Worm (Caenorhabditis elegans): ENCODE measurements around the gene imb-2.

The imb-2 gene

DNA sequence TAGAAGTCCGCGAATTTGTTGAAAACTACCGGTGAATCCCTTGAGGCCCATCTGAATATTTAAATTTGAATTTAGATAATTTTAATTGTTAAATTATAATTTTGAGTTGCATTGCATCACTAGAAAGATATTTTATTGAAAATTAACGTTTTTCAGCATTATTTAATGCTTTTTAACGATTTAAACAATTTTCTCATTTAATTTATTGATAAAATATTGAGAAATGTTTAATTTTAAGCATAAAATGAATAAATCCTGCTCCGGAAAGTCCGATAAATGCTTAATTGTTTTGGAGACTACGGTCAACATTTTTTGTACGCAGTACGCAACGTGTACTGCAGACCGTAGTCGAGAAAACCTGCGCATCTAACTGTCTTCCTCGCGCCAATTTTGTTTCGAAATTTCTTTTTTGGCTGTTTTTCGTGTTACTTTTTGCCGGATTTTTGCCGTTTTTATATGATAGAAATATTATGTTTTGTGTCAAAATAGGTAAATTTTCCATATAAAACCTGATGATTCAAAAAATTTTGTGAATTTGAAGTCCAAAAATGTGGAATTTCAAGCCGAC, 16.1 kb upstream of the imb-2 start, which contains the start of the genes Y54G11A.17, lin-7 and elof-1 (continued):
- TF ChIP-seq unc-39 (tag; optimal IDR thresholded peaks at IDR 0.05) (no peak), M03D4.4 (tag; optimal IDR thresholded peaks at IDR 0.05) (peak; percentile 14), lin-32 (GFP tag; optimal IDR thresholded peaks at IDR 0.05) (no peak), nhr-28 (tag; optimal IDR thresholded peaks at IDR 0.05) (no peak), mls-2 (tag; optimal IDR thresholded peaks at IDR 0.05) (peak; percentile 75)

DNA sequence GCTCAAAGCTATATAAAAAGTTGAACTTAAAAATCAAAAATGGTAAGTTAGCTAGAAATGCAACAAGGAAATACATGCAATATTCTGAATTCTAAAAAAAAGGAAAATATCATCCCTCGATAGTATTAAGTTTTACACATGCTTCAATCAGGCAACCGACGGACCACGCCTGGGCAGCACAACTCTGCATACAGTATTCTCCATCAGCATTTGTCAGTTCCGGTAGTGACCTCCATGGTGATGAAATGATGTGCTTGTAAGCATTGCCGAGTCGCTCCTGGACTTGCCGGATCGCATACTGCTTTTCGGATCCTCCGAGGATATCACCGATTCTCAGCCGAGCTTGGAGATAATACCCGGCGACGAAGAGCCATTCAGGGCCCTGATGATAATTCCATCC, 14.7 kb upstream of the imb-2 start:
- TF ChIP-seq unc-39 (tag; optimal IDR thresholded peaks at IDR 0.05) = no peak
- TF ChIP-seq mls-2 (tag; optimal IDR thresholded peaks at IDR 0.05) = no peak
- TF ChIP-seq cnd-1 (tag; optimal IDR thresholded peaks at IDR 0.05) = no peak

DNA sequence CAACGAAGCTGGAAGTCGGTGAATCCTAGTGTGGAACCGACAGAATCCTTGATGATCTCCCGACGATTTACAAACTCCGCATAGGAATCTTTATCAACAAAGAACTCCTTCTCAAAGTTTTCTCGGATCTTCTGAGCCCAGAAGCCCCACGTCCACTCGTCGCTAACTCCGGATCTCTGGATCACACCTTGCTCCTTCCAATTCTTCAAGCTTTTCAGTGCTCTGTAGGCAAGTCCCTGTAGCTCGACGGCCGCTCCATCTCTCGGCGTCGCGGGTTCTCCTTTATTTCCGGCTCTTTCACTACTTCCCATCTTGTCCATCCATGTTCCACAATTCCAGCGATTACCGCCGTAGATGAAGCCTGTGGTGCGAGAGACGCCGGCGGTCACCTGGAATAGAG, 14.1 kb upstream of the imb-2 start:
- TF ChIP-seq flh-1 (GFP tag; optimal IDR thresholded peaks at IDR 0.05) (no peak), tbx-8 (GFP tag; optimal IDR thresholded peaks at IDR 0.05) (no peak), pha-4 (tag; optimal IDR thresholded peaks at IDR 0.05) (no peak), nhr-28 (tag; optimal IDR thresholded peaks at IDR 0.05) (no peak), ztf-11 (tag; optimal IDR thresholded peaks at IDR 0.05) (no peak), zip-8 (tag; optimal IDR thresholded peaks at IDR 0.05) (no peak)

DNA sequence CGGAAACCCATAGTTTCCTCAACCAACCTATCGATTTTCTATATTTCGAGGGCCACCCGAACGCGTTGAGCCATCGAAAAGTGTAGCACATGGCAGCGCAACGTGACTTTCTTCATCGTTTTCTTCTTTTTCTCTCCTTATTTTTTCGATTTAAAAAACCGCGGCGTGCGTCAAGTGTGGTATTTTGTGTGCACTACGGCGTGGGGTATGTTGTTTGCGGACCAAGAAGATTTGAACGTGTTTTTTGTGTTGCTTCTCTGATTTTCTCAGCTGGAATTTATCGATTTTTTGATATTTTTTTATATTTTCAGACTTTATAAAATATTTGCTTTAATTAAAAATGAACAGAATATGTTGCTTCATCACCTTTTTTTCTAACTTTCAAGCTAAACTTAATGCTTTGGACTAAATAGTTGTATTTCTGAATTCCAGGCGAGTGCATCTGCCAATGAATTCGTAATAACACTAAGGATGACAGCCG, 7.5 kb upstream of the imb-2 start, which contains the start of the genes agl-1 and pfs-2:
TSS of gene agl-1 (minus strand) at position 178 of the 481 bp plus-strand sequence.
TSS of gene pfs-2 (plus strand) at position 431 of the 481 bp plus-strand sequence.
- TF ChIP-seq ztf-11 (tag; optimal IDR thresholded peaks at IDR 0.05) (no peak), nhr-12 (tag; optimal IDR thresholded peaks at IDR 0.05) (no peak), mls-2 (tag; optimal IDR thresholded peaks at IDR 0.05) (peak; percentile 35), M03D4.4 (tag; optimal IDR thresholded peaks at IDR 0.05) (peak; percentile 50), zip-8 (tag; optimal IDR thresholded peaks at IDR 0.05) (no peak), elt-3 (tag; optimal IDR thresholded peaks at IDR 0.05) (no peak), lsy-2 (tag; optimal IDR thresholded peaks at IDR 0.05) (peak; percentile 85), unc-62 (GFP tag; optimal IDR thresholded peaks at IDR 0.05) (no peak), ham-2 (GFP tag; optimal IDR thresholded peaks at IDR 0.05) (no peak), pha-4 (tag; optimal IDR thresholded peaks at IDR 0.05) (peak; percentile 57), sptf-1 (tag; optimal IDR thresholded peaks at IDR 0.05) (peak; percentile 55), blmp-1 (tag; optimal IDR thresholded peaks at IDR 0.05) (no peak), mep-1 (tag; optimal IDR thresholded peaks at IDR 0.05) (peak; percentile 82), elt-1 (tag; optimal IDR thresholded peaks at IDR 0.05; ENCODE audit: borderline replicate concordance, insufficient read depth) (no peak), mab-5 (tag; optimal IDR thresholded peaks at IDR 0.05) (no peak), nhr-28 (tag; optimal IDR thresholded peaks at IDR 0.05) (no peak), drap-1 (GFP tag; optimal IDR thresholded peaks at IDR 0.05) (no peak), ceh-43 (GFP tag; optimal IDR thresholded peaks at IDR 0.05) (peak; percentile 46), snpc-4 (tag; optimal IDR thresholded peaks at IDR 0.05) (no peak), lin-32 (GFP tag; optimal IDR thresholded peaks at IDR 0.05) (no peak), hlh-1 (tag; optimal IDR thresholded peaks at IDR 0.05) (peak; percentile 48), unc-120 (tag; optimal IDR thresholded peaks at IDR 0.05; ENCODE audit: poor library complexity, severe bottlenecking) (peak; percentile 12), ces-1 (GFP tag; optimal IDR thresholded peaks at IDR 0.05) (peak; percentile 51), nhr-2 (tag; optimal IDR thresholded peaks at IDR 0.05) (no peak), lin-13 (tag; optimal IDR thresholded peaks at IDR 0.05) (peak; percentile 49), ceh-83 (GFP tag; optimal IDR thresholded peaks at IDR 0.05) (no peak), nhr-76 (tag; optimal IDR thresholded peaks at IDR 0.05) (no peak), nhr-237 (tag; optimal IDR thresholded peaks at IDR 0.05) (peak; percentile 76), unc-39 (tag; optimal IDR thresholded peaks at IDR 0.05) (no peak), sem-2 (GFP tag; optimal IDR thresholded peaks at IDR 0.05) (no peak), ceh-39 (tag; optimal IDR thresholded peaks at IDR 0.05) (peak; percentile 72), cnd-1 (tag; optimal IDR thresholded peaks at IDR 0.05) (no peak), tbx-8 (GFP tag; optimal IDR thresholded peaks at IDR 0.05) (no peak), bed-3 (GFP tag; optimal IDR thresholded peaks at IDR 0.05) (no peak), flh-1 (GFP tag; optimal IDR thresholded peaks at IDR 0.05) (no peak)

All from whole organism, mixed stage, embryonic.